Fruit fly (Drosophila melanogaster) whole organism, adult: ENCODE measurements around the gene CG8861.

Experiments
- CG12768 ChIP-seq: fragments of 200-800 bp; sonication (Bioruptor generic); optimal IDR thresholded peaks from 2 replicates; lab custom pipeline; 2017; ENCODE audit warnings: missing biosample characterization, missing genetic modification characterization, mild to moderate bottlenecking, moderate library complexity, missing genetic modification reagents
- CG1620 ChIP-seq: fragments of 200-800 bp; sonication (Bioruptor generic); optimal IDR thresholded peaks from 2 replicates; lab custom pipeline; 2016; ENCODE audit warnings: missing biosample characterization, missing genetic modification characterization
- CG7045 ChIP-seq: fragments of 200-800 bp; sonication (Bioruptor generic); optimal IDR thresholded peaks from 2 replicates; lab custom pipeline; 2017; ENCODE audit warnings: missing biosample characterization, mild to moderate bottlenecking, missing genetic modification characterization
- Clk ChIP-seq: fragments of 200-800 bp; sonication (Bioruptor generic); optimal IDR thresholded peaks from 2 replicates; lab custom pipeline; 2017; ENCODE audit warnings: missing biosample characterization, missing genetic modification characterization
- Crg-1 ChIP-seq: fragments of 200-800 bp; sonication (Bioruptor generic); optimal IDR thresholded peaks from 2 replicates; lab custom pipeline; 2016; ENCODE audit warnings: missing biosample characterization, missing genetic modification characterization
- Hr96 ChIP-seq: fragments of 200-800 bp; sonication (Bioruptor generic); optimal IDR thresholded peaks from 2 replicates; lab custom pipeline; 2016; ENCODE audit warnings: missing biosample characterization, missing genetic modification characterization
- bab1 ChIP-seq: fragments of 200-800 bp; sonication (Bioruptor generic); optimal IDR thresholded peaks from 3 replicates; lab custom pipeline; 2019; ENCODE audit warnings: missing biosample characterization, mild to moderate bottlenecking, missing genetic modification characterization, moderate library complexity
- ovo ChIP-seq: fragments of 200-800 bp; sonication (Bioruptor generic); optimal IDR thresholded peaks from 2 replicates; lab custom pipeline; 2016; ENCODE audit warnings: missing biosample characterization, missing genetic modification characterization
- tj ChIP-seq: fragments of 200-800 bp; sonication (Bioruptor generic); optimal IDR thresholded peaks from 3 replicates; lab custom pipeline; 2017; ENCODE audit warnings: missing biosample characterization, mild to moderate bottlenecking, missing genetic modification characterization, moderate library complexity

DNA sequence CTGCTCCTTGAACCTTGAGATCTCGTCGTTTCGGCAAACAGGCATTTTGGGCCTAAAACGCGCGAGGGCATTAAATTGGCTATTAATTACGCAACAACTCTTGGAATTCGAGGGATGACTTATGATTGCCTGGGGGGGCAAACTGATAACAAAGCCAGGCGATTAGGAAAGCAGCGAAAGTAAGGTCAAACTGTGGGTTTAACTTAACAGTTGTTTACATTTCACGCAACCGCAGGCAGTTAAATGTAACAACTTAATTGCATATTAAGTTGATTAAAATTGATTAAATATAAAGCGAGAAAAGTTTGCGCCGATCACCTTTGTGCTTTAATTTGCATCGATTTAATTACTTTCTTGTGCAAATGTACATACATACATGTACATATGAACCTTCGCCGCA is 40.6 kb downstream of the CG8861 start:
- no peak for TF ChIP-seq Crg-1 (GFP tag; lab: Kevin White, UChicago)
- TF ChIP-seq Clk = no peak
- TF ChIP-seq bab1 (GFP tag; lab: Kevin White, UChicago) = no peak
- no peak for TF ChIP-seq CG12768 (GFP tag; lab: Kevin White, UChicago)
- TF ChIP-seq Hr96 = no peak
- no peak for TF ChIP-seq CG7045 (GFP tag; lab: Kevin White, UChicago)
- TF ChIP-seq tj (GFP tag; lab: Kevin White, UChicago) = no peak
- TF ChIP-seq CG1620 (GFP tag; lab: Kevin White, UChicago) = no peak
- TF ChIP-seq ovo (GFP tag; lab: Kevin White, UChicago) = no peak
